Worm (Caenorhabditis elegans) whole organism, mixed stage, embryonic: Measurements from ENCODE around the gene C14C10.1.

Experiments used
- blmp-1 ChIP-seq: fragments of 150-350 bp; optimal IDR thresholded peaks from 2 replicates; lab custom pipeline; 2014; ENCODE audit warnings: missing biosample characterization, missing genetic modification characterization
- ceh-39 ChIP-seq: fragments of 150-350 bp; optimal IDR thresholded peaks from 2 replicates; lab custom pipeline; 2014; ENCODE audit warnings: missing biosample characterization, missing genetic modification characterization
- ceh-43 ChIP-seq: fragments of 200-800 bp; sonication (Bioruptor generic); optimal IDR thresholded peaks from 2 replicates; lab custom pipeline; 2018; ENCODE audit warnings: mild to moderate bottlenecking, missing genetic modification characterization, moderate library complexity, missing compliant biosample characterization
- ceh-83 ChIP-seq: fragments of 200-800 bp; sonication (Bioruptor generic); optimal IDR thresholded peaks from 2 replicates; lab custom pipeline; 2018; ENCODE audit warnings: mild to moderate bottlenecking, missing genetic modification characterization, missing compliant biosample characterization
- ces-1 ChIP-seq: fragments of 150-350 bp; optimal IDR thresholded peaks from 2 replicates; lab custom pipeline; 2014; ENCODE audit warnings: missing biosample characterization, missing genetic modification reagents, missing genetic modification characterization
- drap-1 ChIP-seq: fragments of 200-800 bp; sonication (Bioruptor generic); optimal IDR thresholded peaks from 3 replicates; lab custom pipeline; 2018; ENCODE audit warnings: mild to moderate bottlenecking, missing genetic modification characterization, missing compliant biosample characterization
- elt-1 ChIP-seq: sonication (generic microtip); optimal IDR thresholded peaks from 2 replicates; lab custom pipeline; 2017; ENCODE audit warnings: missing genetic modification characterization, mild to moderate bottlenecking, missing compliant biosample characterization, antibody characterized with exemption, moderate library complexity, borderline replicate concordance; ENCODE audit not compliant: insufficient read depth
- elt-3 ChIP-seq: fragments of 150-350 bp; optimal IDR thresholded peaks from 2 replicates; lab custom pipeline; 2014; ENCODE audit warnings: missing biosample characterization, missing genetic modification characterization
- flh-1 ChIP-seq: fragments of 200-800 bp; sonication (Bioruptor generic); optimal IDR thresholded peaks from 2 replicates; lab custom pipeline; 2018; ENCODE audit warnings: mild to moderate bottlenecking, missing genetic modification characterization, moderate library complexity, missing compliant biosample characterization
- ham-2 ChIP-seq: fragments of 200-800 bp; sonication (Bioruptor generic); optimal IDR thresholded peaks from 2 replicates; lab custom pipeline; 2018; ENCODE audit warnings: mild to moderate bottlenecking, missing genetic modification characterization, missing compliant biosample characterization
- lin-13 ChIP-seq: fragments of 150-350 bp; optimal IDR thresholded peaks from 2 replicates; lab custom pipeline; 2014; ENCODE audit warnings: missing biosample characterization, missing genetic modification characterization
- lin-32 ChIP-seq: fragments of 200-800 bp; sonication (Bioruptor generic); optimal IDR thresholded peaks from 2 replicates; lab custom pipeline; 2018; ENCODE audit warnings: mild to moderate bottlenecking, missing genetic modification characterization, missing compliant biosample characterization
- lsy-2 ChIP-seq: fragments of 150-350 bp; optimal IDR thresholded peaks from 2 replicates; lab custom pipeline; 2014; ENCODE audit warnings: missing biosample characterization, missing genetic modification characterization
- mab-5 ChIP-seq: fragments of 150-350 bp; optimal IDR thresholded peaks from 2 replicates; lab custom pipeline; 2014; ENCODE audit warnings: missing biosample characterization, missing genetic modification characterization
- mep-1 ChIP-seq: fragments of 150-350 bp; optimal IDR thresholded peaks from 2 replicates; lab custom pipeline; 2017; ENCODE audit warnings: missing biosample characterization, missing genetic modification reagents, missing genetic modification characterization, inconsistent platforms
- mls-2 ChIP-seq: sonication (generic microtip); optimal IDR thresholded peaks from 2 replicates; lab custom pipeline; 2016; ENCODE audit warnings: mild to moderate bottlenecking, missing genetic modification characterization, moderate library complexity, missing compliant biosample characterization
- nhr-12 ChIP-seq: fragments of 150-350 bp; optimal IDR thresholded peaks from 2 replicates; lab custom pipeline; 2014; ENCODE audit warnings: missing biosample characterization, missing genetic modification characterization
- nhr-237 ChIP-seq: fragments of 150-350 bp; optimal IDR thresholded peaks from 2 replicates; lab custom pipeline; 2014; ENCODE audit warnings: missing biosample characterization, missing genetic modification characterization
- nhr-28 ChIP-seq: fragments of 150-350 bp; optimal IDR thresholded peaks from 2 replicates; lab custom pipeline; 2014; ENCODE audit warnings: missing biosample characterization, missing genetic modification characterization
- nhr-76 ChIP-seq: sonication (generic microtip); optimal IDR thresholded peaks from 2 replicates; lab custom pipeline; 2017; ENCODE audit warnings: missing biosample characterization, missing genetic modification characterization
- pha-4 ChIP-seq: fragments of 150-350 bp; optimal IDR thresholded peaks from 2 replicates; lab custom pipeline; 2018; ENCODE audit warnings: missing biosample characterization, missing genetic modification reagents, missing genetic modification characterization
- sem-2 ChIP-seq: fragments of 200-800 bp; sonication (Bioruptor generic); optimal IDR thresholded peaks from 2 replicates; lab custom pipeline; 2018; ENCODE audit warnings: mild to moderate bottlenecking, missing genetic modification characterization, missing compliant biosample characterization
- snpc-4 ChIP-seq: fragments of 150-350 bp; optimal IDR thresholded peaks from 2 replicates; lab custom pipeline; 2014; ENCODE audit warnings: missing biosample characterization, missing genetic modification characterization
- sptf-1 ChIP-seq: sonication (generic microtip); optimal IDR thresholded peaks from 2 replicates; lab custom pipeline; 2017; ENCODE audit warnings: mild to moderate bottlenecking, missing genetic modification characterization, moderate library complexity, missing compliant biosample characterization
- unc-120 ChIP-seq: sonication (generic microtip); optimal IDR thresholded peaks from 2 replicates; lab custom pipeline; 2017; ENCODE audit warnings: missing genetic modification characterization, missing compliant biosample characterization; ENCODE audit not compliant: poor library complexity, severe bottlenecking
- unc-39 ChIP-seq: fragments of 150-350 bp; optimal IDR thresholded peaks from 2 replicates; lab custom pipeline; 2014; ENCODE audit warnings: missing biosample characterization, missing genetic modification characterization
- unc-62 ChIP-seq: fragments of 150-350 bp; optimal IDR thresholded peaks from 2 replicates; lab custom pipeline; 2014; ENCODE audit warnings: missing biosample characterization, missing genetic modification reagents, missing genetic modification characterization
- zip-8 ChIP-seq: fragments of 150-350 bp; optimal IDR thresholded peaks from 2 replicates; lab custom pipeline; 2014; ENCODE audit warnings: missing biosample characterization, missing genetic modification characterization
- ztf-11 ChIP-seq: fragments of 150-350 bp; optimal IDR thresholded peaks from 2 replicates; lab custom pipeline; 2014; ENCODE audit warnings: missing biosample characterization, missing genetic modification characterization

The C14C10.1 gene

ce11 chrV:12584771-12585170 is 3.4 kb upstream of the C14C10.1 start:
- TF ChIP-seq mls-2 (tag; lab: Kevin White, UChicago) (no peak), flh-1 (GFP tag; lab: Kevin White, UChicago) (no peak), sptf-1 (tag; lab: Kevin White, UChicago) (no peak), sem-2 (GFP tag; lab: Kevin White, UChicago) (no peak), elt-3 (no peak), blmp-1 (tag; lab: Kevin White, UChicago) (no peak), nhr-76 (tag; lab: Kevin White, UChicago) (no peak), ztf-11 (no peak), lin-13 (no peak), nhr-28 (tag; lab: Kevin White, UChicago) (no peak), lsy-2 (tag; lab: Kevin White, UChicago) (no peak), pha-4 (tag; lab: Kevin White, UChicago) (no peak), mep-1 (tag; lab: Kevin White, UChicago) (no peak)
- TF ChIP-seq, all 35 proteins: peak for 0

DNA sequence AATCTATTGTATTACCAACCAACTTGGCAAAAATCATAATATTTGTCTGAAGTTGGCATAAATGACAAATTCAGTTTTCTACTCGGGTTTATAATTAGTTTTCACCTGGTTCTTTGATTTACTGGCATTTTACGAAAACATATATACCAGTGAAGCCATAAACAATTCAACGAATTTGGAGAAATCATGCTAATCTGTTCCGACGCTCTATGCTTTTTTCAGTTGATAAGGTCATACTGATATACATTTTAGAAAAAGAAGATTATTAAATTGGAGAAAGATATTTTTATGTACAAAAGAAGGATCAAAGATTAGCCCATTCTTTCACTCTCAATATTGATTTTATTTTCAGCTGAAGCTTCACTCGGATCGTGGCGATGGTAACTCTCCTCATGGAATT is 1.3 kb upstream of the C14C10.1 start:
- TF ChIP-seq sem-2 (GFP tag; lab: Kevin White, UChicago) (no peak), mep-1 (tag; lab: Kevin White, UChicago) (no peak), unc-120 (tag; lab: Kevin White, UChicago) (no peak), unc-62 (GFP tag; lab: Kevin White, UChicago) (no peak), unc-39 (no peak), lin-13 (no peak), blmp-1 (tag; lab: Kevin White, UChicago) (no peak), snpc-4 (no peak), nhr-76 (tag; lab: Kevin White, UChicago) (no peak), flh-1 (GFP tag; lab: Kevin White, UChicago) (no peak), nhr-28 (tag; lab: Kevin White, UChicago) (no peak), ceh-39 (no peak), ces-1 (GFP tag; lab: Kevin White, UChicago) (no peak)

ce11 chrV:12590601-12591000 is 2.5 kb downstream of the C14C10.1 start, which contains the start of gene ttr-43:
ttr-43 (minus strand) TSS chrV:12590701.
- no peak for TF ChIP-seq ztf-11
- TF ChIP-seq ces-1 (GFP tag; lab: Kevin White, UChicago), result no peak
- no peak for TF ChIP-seq elt-3
- no peak for TF ChIP-seq unc-120 (tag; lab: Kevin White, UChicago)
- no peak for TF ChIP-seq lsy-2 (tag; lab: Kevin White, UChicago)
- TF ChIP-seq mab-5 (tag; lab: Kevin White, UChicago), result no peak
- no peak for TF ChIP-seq sptf-1 (tag; lab: Kevin White, UChicago)
- TF ChIP-seq nhr-28 (tag; lab: Kevin White, UChicago), result no peak
- no peak for TF ChIP-seq elt-1 (tag; lab: Kevin White, UChicago)
- TF ChIP-seq ham-2 (GFP tag; lab: Kevin White, UChicago), result no peak
- TF ChIP-seq ceh-39, result no peak
- no peak for TF ChIP-seq mep-1 (tag; lab: Kevin White, UChicago)
- TF ChIP-seq blmp-1 (tag; lab: Kevin White, UChicago), result no peak
- TF ChIP-seq snpc-4, result no peak
- TF ChIP-seq unc-39, result no peak
- TF ChIP-seq nhr-237 (tag; lab: Kevin White, UChicago), result no peak
- TF ChIP-seq nhr-12 (tag; lab: Kevin White, UChicago), result no peak
- TF ChIP-seq unc-62 (GFP tag; lab: Kevin White, UChicago), result no peak
- TF ChIP-seq lin-32, result no peak

ce11 chrV:12592379-12592778 is 4.2 kb downstream of the C14C10.1 start, which contains the start of gene C14C10.2:
C14C10.2 (minus strand) TSS chrV:12592479.
- TF ChIP-seq lsy-2 (tag; lab: Kevin White, UChicago) (no peak), elt-1 (tag; lab: Kevin White, UChicago) (no peak), zip-8 (tag; lab: Kevin White, UChicago) (no peak), elt-3 (no peak)

- no peak for TF ChIP-seq drap-1 (GFP tag; lab: Kevin White, UChicago)
- TF ChIP-seq ceh-39, result no peak
- TF ChIP-seq lsy-2 (tag; lab: Kevin White, UChicago), result no peak
- TF ChIP-seq pha-4 (tag; lab: Kevin White, UChicago), result no peak
- no peak for TF ChIP-seq ceh-43 (GFP tag; lab: Kevin White, UChicago)
- no peak for TF ChIP-seq nhr-12 (tag; lab: Kevin White, UChicago)
- no peak for TF ChIP-seq elt-3
- TF ChIP-seq nhr-76 (tag; lab: Kevin White, UChicago), result no peak
- no peak for TF ChIP-seq nhr-28 (tag; lab: Kevin White, UChicago)
- no peak for TF ChIP-seq ceh-83 (GFP tag; lab: Kevin White, UChicago)
- TF ChIP-seq ces-1 (GFP tag; lab: Kevin White, UChicago), result no peak
- TF ChIP-seq mep-1 (tag; lab: Kevin White, UChicago), result no peak
Observed at ce11 chrV:12596196-12596595, 8.1 kb downstream of the C14C10.1 start, which contains the start of gene mma-1. mma-1 (minus strand) TSS chrV:12596296.
